Fruit fly (Drosophila melanogaster) whole organism, embryonic: ENCODE results near the gene Cpr62Ba.
A peak's percentile ranks its signal among the peaks of the same experiment; 100 is the strongest.

Experiments
- Ada2b ChIP-seq: fragments of 200-800 bp; sonication (Bioruptor generic); IDR thresholded peaks from 2 replicates; pipeline ENCODE4 v1.3.6; 2022; ENCODE audit warnings: missing biosample characterization, missing genetic modification characterization
- B-H1 ChIP-seq: fragments of 200-800 bp; sonication (Bioruptor generic); IDR thresholded peaks from 3 replicates; pipeline ENCODE4 v1.3.6; 2022; ENCODE audit warnings: missing biosample characterization, missing genetic modification characterization
- B-H2 ChIP-seq: fragments of 200-800 bp; sonication (Bioruptor generic); optimal IDR thresholded peaks from 2 replicates; lab custom pipeline; 2018; ENCODE audit warnings: missing biosample characterization, mild to moderate bottlenecking, missing genetic modification characterization
- Bteb2 ChIP-seq: fragments of 200-800 bp; sonication (Bioruptor generic); optimal IDR thresholded peaks from 2 replicates; lab custom pipeline; 2016; ENCODE audit warnings: missing biosample characterization, missing genetic modification characterization
- CG10654 ChIP-seq: fragments of 200-800 bp; sonication (Bioruptor generic); optimal IDR thresholded peaks from 2 replicates; lab custom pipeline; 2016; ENCODE audit warnings: missing biosample characterization, missing genetic modification characterization
- CG11560 ChIP-seq: fragments of 200-800 bp; sonication (Bioruptor generic); IDR thresholded peaks from 3 replicates; pipeline ENCODE4 v1.3.6; 2022; ENCODE audit warnings: missing biosample characterization, missing genetic modification characterization
- CG12071 ChIP-seq: fragments of 200-800 bp; sonication (Bioruptor generic); optimal IDR thresholded peaks from 3 replicates; lab custom pipeline; 2018; ENCODE audit warnings: missing biosample characterization, mild to moderate bottlenecking, missing genetic modification characterization
- CG12236 ChIP-seq: fragments of 200-800 bp; sonication (Bioruptor generic); optimal IDR thresholded peaks from 2 replicates; lab custom pipeline; 2016; ENCODE audit warnings: missing biosample characterization, missing genetic modification characterization
- CG14441 ChIP-seq: fragments of 200-800 bp; sonication (Bioruptor generic); IDR thresholded peaks from 2 replicates; pipeline ENCODE4 v1.3.6; 2022; ENCODE audit warnings: missing biosample characterization, missing genetic modification characterization
- CG1529 ChIP-seq: fragments of 200-800 bp; sonication (Bioruptor generic); optimal IDR thresholded peaks from 3 replicates; lab custom pipeline; 2018; ENCODE audit warnings: missing biosample characterization, missing genetic modification characterization
- CG15479 ChIP-seq: fragments of 200-800 bp; sonication (Bioruptor generic); optimal IDR thresholded peaks from 3 replicates; lab custom pipeline; 2019; ENCODE audit warnings: missing biosample characterization, mild to moderate bottlenecking, missing genetic modification characterization, moderate library complexity
- CG17361 ChIP-seq: fragments of 200-800 bp; sonication (Bioruptor generic); IDR thresholded peaks from 3 replicates; pipeline ENCODE4 v1.3.6; 2022; ENCODE audit warnings: missing biosample characterization, missing genetic modification characterization
- CG32772 ChIP-seq: fragments of 200-800 bp; sonication (Bioruptor generic); IDR thresholded peaks from 2 replicates; pipeline ENCODE4 v1.3.6; 2022; ENCODE audit warnings: missing biosample characterization, missing genetic modification characterization
- CG3407 ChIP-seq: fragments of 200-800 bp; sonication (Bioruptor generic); optimal IDR thresholded peaks from 2 replicates; lab custom pipeline; 2018; ENCODE audit warnings: missing biosample characterization, mild to moderate bottlenecking, missing genetic modification characterization
- CG4282 ChIP-seq: fragments of 200-800 bp; sonication (Bioruptor generic); optimal IDR thresholded peaks from 2 replicates; lab custom pipeline; 2016; ENCODE audit warnings: missing biosample characterization, missing genetic modification characterization
- CG4617 ChIP-seq: fragments of 200-800 bp; sonication (Bioruptor generic); optimal IDR thresholded peaks from 3 replicates; lab custom pipeline; 2016; ENCODE audit warnings: missing biosample characterization, missing genetic modification characterization, borderline replicate concordance
- CG6791 ChIP-seq: fragments of 200-800 bp; sonication (Bioruptor generic); IDR thresholded peaks from 3 replicates; pipeline ENCODE4 v1.3.6; 2022; ENCODE audit warnings: missing biosample characterization, missing genetic modification characterization; ENCODE audit not compliant: partially characterized antibody
- CG8290 ChIP-seq, 3 experiments: fragments of 200-800 bp; sonication (Bioruptor generic); optimal IDR thresholded peaks; 2 replicates each; lab custom pipeline; 2016 to 2019; ENCODE audit warnings: missing biosample characterization in 3 of 3, missing genetic modification characterization in 3 of 3, mild to moderate bottlenecking in 2 of 3, moderate library complexity in 1 of 3
- CG8359 ChIP-seq: fragments of 200-800 bp; sonication (Bioruptor generic); optimal IDR thresholded peaks from 2 replicates; lab custom pipeline; 2017; ENCODE audit warnings: missing biosample characterization, mild to moderate bottlenecking, missing genetic modification characterization, borderline replicate concordance
- CG8924 ChIP-seq: fragments of 200-800 bp; optimal IDR thresholded peaks from 3 replicates; lab custom pipeline; 2019; ENCODE audit warnings: missing biosample characterization, mild to moderate bottlenecking, missing genetic modification characterization, moderate library complexity
- CG9876 ChIP-seq: fragments of 200-800 bp; sonication (Bioruptor generic); optimal IDR thresholded peaks from 2 replicates; lab custom pipeline; 2016; ENCODE audit warnings: missing biosample characterization, missing genetic modification characterization
- CoRest ChIP-seq: fragments of 200-800 bp; sonication (Bioruptor generic); optimal IDR thresholded peaks from 3 replicates; lab custom pipeline; 2018; ENCODE audit warnings: missing biosample characterization, mild to moderate bottlenecking, missing genetic modification characterization, moderate library complexity
- CrebB ChIP-seq: fragments of 200-800 bp; sonication (Bioruptor generic); optimal IDR thresholded peaks from 3 replicates; lab custom pipeline; 2018; ENCODE audit warnings: missing biosample characterization, mild to moderate bottlenecking, missing genetic modification characterization
- Drgx ChIP-seq: fragments of 200-800 bp; sonication (Bioruptor generic); IDR thresholded peaks from 2 replicates; pipeline ENCODE4 v1.3.6; 2022; ENCODE audit warnings: missing biosample characterization, missing genetic modification characterization
- Ets65A ChIP-seq: fragments of 200-800 bp; sonication (Bioruptor generic); peaks from one replicate; lab custom pipeline; 2016; ENCODE audit warnings: missing biosample characterization, missing genetic modification characterization
- Fer1 ChIP-seq: fragments of 200-800 bp; sonication (Bioruptor generic); optimal IDR thresholded peaks from 2 replicates; lab custom pipeline; 2017; ENCODE audit warnings: missing biosample characterization, mild to moderate bottlenecking, missing genetic modification characterization
- Gsc ChIP-seq: fragments of 200-800 bp; sonication (Bioruptor generic); IDR thresholded peaks from 2 replicates; pipeline ENCODE4 v1.3.6; 2022; ENCODE audit warnings: missing biosample characterization, missing genetic modification characterization
- MESR4 ChIP-seq: fragments of 200-800 bp; sonication (Bioruptor generic); optimal IDR thresholded peaks from 2 replicates; lab custom pipeline; 2018; ENCODE audit warnings: missing biosample characterization, mild to moderate bottlenecking, missing genetic modification characterization, moderate library complexity
- NC2β ChIP-seq: fragments of 200-800 bp; sonication (Bioruptor generic); optimal IDR thresholded peaks from 2 replicates; lab custom pipeline; 2016; ENCODE audit warnings: missing biosample characterization, missing genetic modification characterization
- Nf-YC ChIP-seq: fragments of 200-800 bp; optimal IDR thresholded peaks from 3 replicates; lab custom pipeline; 2019; ENCODE audit warnings: missing biosample characterization, mild to moderate bottlenecking, missing genetic modification characterization, moderate library complexity
- TFAM ChIP-seq: fragments of 200-800 bp; sonication (Bioruptor generic); optimal IDR thresholded peaks from 2 replicates; lab custom pipeline; 2017; ENCODE audit warnings: missing biosample characterization, missing genetic modification characterization, inconsistent platforms
- Trl ChIP-seq, 3 experiments: fragments of >200 bp in 2 of 3; fragments of 200-800 bp in 1 of 3; sonication (Bioruptor generic) in 1 of 3; optimal IDR thresholded peaks; 2 replicates in 1 of 3; 3 replicates in 2 of 3; lab custom pipeline; 2016 to 2017; ENCODE audit warnings: missing biosample characterization in 1 of 3, missing genetic modification characterization in 1 of 3
- Xrp1 ChIP-seq: fragments of 200-800 bp; sonication (Bioruptor generic); IDR thresholded peaks from 2 replicates; pipeline ENCODE4 v1.3.6; 2022; ENCODE audit warnings: missing biosample characterization, missing genetic modification characterization
- bab2 ChIP-seq: fragments of 200-800 bp; sonication (Bioruptor generic); optimal IDR thresholded peaks from 2 replicates; lab custom pipeline; 2016; ENCODE audit warnings: missing biosample characterization, missing genetic modification characterization
- bbx ChIP-seq: fragments of 200-800 bp; sonication (Bioruptor generic); IDR thresholded peaks from 2 replicates; pipeline ENCODE4 v1.3.6; 2022; ENCODE audit warnings: missing biosample characterization, missing genetic modification characterization; ENCODE audit not compliant: partially characterized antibody
- bowl ChIP-seq: fragments of 200-800 bp; sonication (Bioruptor generic); IDR thresholded peaks from 2 replicates; pipeline ENCODE4 v1.3.6; 2022; ENCODE audit warnings: missing biosample characterization, missing genetic modification characterization
- caup ChIP-seq: fragments of 200-800 bp; sonication (Bioruptor generic); optimal IDR thresholded peaks from 3 replicates; lab custom pipeline; 2017; ENCODE audit warnings: missing biosample characterization, mild to moderate bottlenecking, missing genetic modification characterization, moderate library complexity; ENCODE audit not compliant: severe bottlenecking
- crol ChIP-seq: fragments of 200-800 bp; sonication (Bioruptor generic); IDR thresholded peaks from 2 replicates; pipeline ENCODE4 v1.3.6; 2022; ENCODE audit warnings: missing biosample characterization, missing genetic modification characterization
- dimm ChIP-seq: fragments of 200-800 bp; sonication (Bioruptor generic); IDR thresholded peaks from 2 replicates; pipeline ENCODE4 v1.3.6; 2022; ENCODE audit warnings: missing biosample characterization, missing genetic modification characterization
- exex ChIP-seq: fragments of 200-800 bp; sonication (Bioruptor generic); optimal IDR thresholded peaks from 4 replicates; lab custom pipeline; 2018; ENCODE audit warnings: missing biosample characterization, mild to moderate bottlenecking, missing genetic modification characterization, moderate library complexity
- hbn ChIP-seq: fragments of 200-800 bp; sonication (Bioruptor generic); IDR thresholded peaks from 2 replicates; pipeline ENCODE4 v1.3.6; 2022; ENCODE audit warnings: missing biosample characterization, missing genetic modification characterization; ENCODE audit not compliant: partially characterized antibody
- insv ChIP-seq, 2 experiments: fragments of 200-800 bp; sonication (Bioruptor generic); optimal IDR thresholded peaks; 3 replicates each; lab custom pipeline; 2016 to 2018; ENCODE audit warnings: missing biosample characterization in 2 of 2, missing genetic modification characterization in 2 of 2
- nom ChIP-seq: fragments of 200-800 bp; sonication (Bioruptor generic); optimal IDR thresholded peaks from 2 replicates; lab custom pipeline; 2017; ENCODE audit warnings: missing biosample characterization, missing genetic modification characterization, mild to moderate bottlenecking, moderate library complexity, missing genetic modification reagents
- onecut ChIP-seq: fragments of 200-800 bp; sonication (Bioruptor generic); IDR thresholded peaks from 2 replicates; pipeline ENCODE4 v1.3.6; 2022; ENCODE audit warnings: missing biosample characterization, missing genetic modification characterization
- pnt ChIP-seq: fragments of 200-800 bp; sonication (Bioruptor generic); optimal IDR thresholded peaks from 3 replicates; lab custom pipeline; 2016; ENCODE audit warnings: missing biosample characterization, missing genetic modification characterization
- sd ChIP-seq: fragments of 200-800 bp; sonication (Bioruptor generic); optimal IDR thresholded peaks from 3 replicates; lab custom pipeline; 2018; ENCODE audit warnings: missing biosample characterization, mild to moderate bottlenecking, missing genetic modification characterization, moderate library complexity
- sens-2 ChIP-seq: fragments of 200-800 bp; sonication (Bioruptor generic); IDR thresholded peaks from 2 replicates; pipeline ENCODE4 v1.3.6; 2022; ENCODE audit warnings: missing biosample characterization, missing genetic modification characterization
- sug ChIP-seq: fragments of 200-800 bp; optimal IDR thresholded peaks from 2 replicates; lab custom pipeline; 2019; ENCODE audit warnings: missing biosample characterization, mild to moderate bottlenecking, missing genetic modification characterization, moderate library complexity
- trh ChIP-seq: fragments of 200-800 bp; sonication (Bioruptor generic); optimal IDR thresholded peaks from 2 replicates; lab custom pipeline; 2016; ENCODE audit warnings: missing biosample characterization, missing genetic modification characterization
- unpg ChIP-seq: fragments of 200-800 bp; sonication (Bioruptor generic); optimal IDR thresholded peaks from 3 replicates; lab custom pipeline; 2018; ENCODE audit warnings: missing biosample characterization, mild to moderate bottlenecking, missing genetic modification characterization, moderate library complexity

Cpr62Ba gene

DNA sequence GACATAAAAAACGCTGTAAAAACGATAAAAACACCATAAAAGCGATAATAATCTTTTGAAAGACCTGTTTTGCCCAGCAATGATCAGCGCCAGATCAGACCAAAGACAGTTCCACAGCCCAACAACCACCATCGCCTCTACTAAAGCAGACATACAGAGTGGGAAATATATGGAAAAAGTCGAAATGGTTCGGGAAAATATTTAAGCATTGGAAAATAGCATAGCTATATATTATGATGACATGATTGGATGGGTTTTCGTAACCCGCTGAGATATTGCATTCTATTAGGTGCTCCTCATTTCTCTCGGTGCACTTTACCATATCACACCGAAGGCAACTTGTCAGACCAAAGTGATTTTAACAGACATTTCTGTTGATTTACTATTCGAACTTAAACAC lies 23.0 kb downstream of the Cpr62Ba start (continued):
- TF ChIP-seq unpg (peak; percentile 93), TFAM (GFP tag; lab: Kevin White, UChicago) (peak; percentile 26), trh (GFP tag; lab: Kevin White, UChicago) (peak; percentile 75), CG11560 (tag; lab: Robert Waterston, UW) (peak; percentile 79), bowl (GFP tag; lab: Robert Waterston, UW) (peak; percentile 78), CrebB (tag; lab: Kevin White, UChicago) (peak; percentile 88), CG4617 (GFP tag; lab: Kevin White, UChicago) (peak; percentile 59), CG12236 (peak; percentile 73), CG8290 (GFP tag; optimal IDR thresholded peaks at IDR 0.05; lab: Kevin White, UChicago) (peak; percentile 72), CG8290 (tag; optimal IDR thresholded peaks at IDR 0.05; lab: Kevin White, UChicago) (peak in 1 of 2 experiments; percentile 98), CG4282 (GFP tag; lab: Kevin White, UChicago) (peak; percentile 81), B-H1 (GFP tag; lab: Robert Waterston, UW) (peak; percentile 89), CG10654 (peak; percentile 83), onecut (GFP tag; lab: Robert Waterston, UW) (peak; percentile 83), bbx (no peak), CG17361 (GFP tag; lab: Robert Waterston, UW) (peak; percentile 82), CG12071 (GFP tag; lab: Kevin White, UChicago) (peak; percentile 91), CG14441 (GFP tag; lab: Robert Waterston, UW) (peak; percentile 95), Ets65A (GFP tag; lab: Kevin White, UChicago) (peak; percentile 96), CG1529 (peak; percentile 63), dimm (peak; percentile 80), bab2 (peak; percentile 90), Xrp1 (GFP tag; lab: Robert Waterston, UW) (peak; percentile 94), NC2β (GFP tag; lab: Kevin White, UChicago) (peak; percentile 70), nom (GFP tag; lab: Kevin White, UChicago) (peak; percentile 66), hbn (GFP tag; lab: Robert Waterston, UW) (no peak), CG32772 (GFP tag; lab: Robert Waterston, UW) (peak; percentile 83), CG3407 (GFP tag; lab: Kevin White, UChicago) (no peak), CG8359 (no peak), Bteb2 (GFP tag; lab: Kevin White, UChicago) (peak; percentile 87), CG15479 (no peak), CG8924 (tag; lab: Kevin White, UChicago) (peak; percentile 90), caup (GFP tag; lab: Kevin White, UChicago) (peak; percentile 92), exex (tag; lab: Kevin White, UChicago) (peak; percentile 50), Fer1 (GFP tag; lab: Kevin White, UChicago) (peak; percentile 88), CoRest (tag; lab: Kevin White, UChicago) (peak; percentile 90), CG9876 (GFP tag; lab: Kevin White, UChicago) (peak; percentile 77), CG6791 (no peak), sd (tag; lab: Kevin White, UChicago) (peak; percentile 74), MESR4 (GFP tag; lab: Kevin White, UChicago) (peak; percentile 18), Nf-YC (tag; lab: Kevin White, UChicago) (peak; percentile 59), Trl (optimal IDR thresholded peaks at IDR 0.05; lab: Kevin White, UChicago) (no peak), Trl (GFP tag; optimal IDR thresholded peaks at IDR 0.05; lab: Kevin White, UChicago) (peak; percentile 91), Gsc (GFP tag; lab: Robert Waterston, UW) (peak; percentile 78), sug (peak; percentile 70), Ada2b (peak; percentile 94), Drgx (GFP tag; lab: Robert Waterston, UW) (peak; percentile 93), crol (no peak), B-H2 (no peak), pnt (GFP tag; lab: Kevin White, UChicago) (peak; percentile 86), insv (GFP tag; optimal IDR thresholded peaks at IDR 0.05; lab: Kevin White, UChicago) (no peak), sens-2 (GFP tag; lab: Robert Waterston, UW) (peak; percentile 85)
